Fruit fly (Drosophila melanogaster): Measurements from ENCODE around the gene CG34367.

- TF ChIP-seq psq (optimal IDR thresholded peaks at IDR 0.05) (no peak), Sin3A (optimal IDR thresholded peaks at IDR 0.05) (no peak), Myc (optimal IDR thresholded peaks at IDR 0.05) (no peak), h (optimal IDR thresholded peaks at IDR 0.05) (no peak)
These were observed 12.8 kb upstream of the CG34367 start, which contains the start of gene CG5056 for dm6 chr2L:10366525-10366924.
